Fruit fly (Drosophila melanogaster) whole organism: Measurements from ENCODE around the gene Ntf-2.

Source experiments
- CG8478 ChIP-seq: fragments of >200 bp; optimal IDR thresholded peaks from 2 replicates; lab custom pipeline; 2018; ENCODE audit warnings: inconsistent platforms
- Dll ChIP-seq: fragments of >200 bp; optimal IDR thresholded peaks from 2 replicates; lab custom pipeline; 2017
- EcR ChIP-seq, 2 experiments: fragments of >200 bp; optimal IDR thresholded peaks; 2 replicates each; lab custom pipeline; 2017; ENCODE audit warnings: missing biosample characterization in 2 of 2, missing genetic modification characterization in 2 of 2, missing genetic modification reagents in 2 of 2
- pan ChIP-seq: fragments of >200 bp; optimal IDR thresholded peaks from 2 replicates; lab custom pipeline; 2017
- psq ChIP-seq: fragments of >200 bp; optimal IDR thresholded peaks from 2 replicates; lab custom pipeline; 2017
- usp ChIP-seq: fragments of >200 bp; optimal IDR thresholded peaks from 2 replicates; lab custom pipeline; 2017; ENCODE audit warnings: missing biosample characterization, missing genetic modification characterization, mixed read lengths

- TF ChIP-seq CG8478 (peak; percentile 29), usp (GFP tag; lab: Kevin White, UChicago) (no peak), psq (lab: Kevin White, UChicago) (no peak), EcR (GFP tag; optimal IDR thresholded peaks at IDR 0.05; lab: Kevin White, UChicago) (no peak), Dll (no peak), pan (lab: Kevin White, UChicago) (no peak)
Measured at dm6 chrX:21060579-21060978, 25.3 kb downstream of the Ntf-2 start.
